Worm (Caenorhabditis elegans): Measurements from ENCODE around the gene fbxb-26.
A peak's percentile ranks its signal among the peaks of the same experiment; 100 is the strongest.

The fbxb-26 gene

DNA sequence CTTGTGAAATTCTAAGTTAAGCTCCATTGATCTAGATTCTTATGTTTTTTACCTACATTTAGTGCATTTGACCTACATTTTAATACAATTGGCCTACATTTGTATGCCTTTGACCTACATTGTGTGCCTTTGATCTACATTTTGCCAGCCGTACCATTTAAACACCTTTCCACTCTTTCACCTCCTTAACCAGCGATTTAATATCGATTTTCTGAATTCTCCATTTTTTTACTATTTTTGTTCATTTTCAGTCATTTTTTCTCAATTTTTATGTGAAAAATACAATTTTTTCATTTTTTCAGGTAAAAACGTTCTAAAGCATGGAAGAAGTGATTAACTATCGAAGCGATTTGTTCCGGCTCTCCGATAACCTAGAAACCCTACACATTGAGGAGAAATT lies 30.6 kb downstream of the fbxb-26 start, which contains the start of gene btb-7:
btb-7 (plus strand) TSS at position 301 of the 400 bp plus-strand sequence.
- no peak for TF ChIP-seq aly-1 (tag; optimal IDR thresholded peaks at IDR 0.05)
- no peak for TF ChIP-seq ceh-36 (tag; optimal IDR thresholded peaks at IDR 0.05)

DNA sequence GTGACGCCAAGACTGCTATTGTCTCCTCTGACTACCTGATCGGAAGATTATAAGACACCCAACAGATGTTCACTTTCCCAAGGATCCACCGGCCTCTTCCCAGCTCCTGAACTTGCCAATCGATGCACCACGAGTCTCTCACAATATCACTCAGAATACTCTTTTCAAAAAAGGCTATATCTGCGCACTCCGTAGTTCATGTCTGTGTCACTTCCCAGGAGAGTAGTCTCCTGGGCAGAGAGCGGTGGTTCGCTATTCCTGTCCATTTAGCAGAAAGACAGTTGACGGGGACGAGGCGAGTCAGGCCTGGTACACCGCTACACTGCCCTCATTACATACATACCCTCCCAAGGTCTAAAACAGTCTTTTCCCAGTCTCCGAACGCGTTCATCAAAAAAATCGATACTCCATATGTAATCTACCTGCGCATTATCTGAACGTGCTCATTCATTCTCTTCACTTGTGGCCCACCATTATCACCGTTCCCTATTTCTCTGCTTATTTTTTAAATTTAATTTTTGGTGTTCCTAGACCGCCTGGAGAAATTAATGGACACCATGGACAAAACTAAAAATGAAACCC lies 32.5 kb downstream of the fbxb-26 start, which contains the start of gene btb-6:
btb-6 (plus strand) TSS at position 532 of the 582 bp plus-strand sequence.
- TF ChIP-seq ceh-13 (GFP tag; optimal IDR thresholded peaks at IDR 0.05) (peak; percentile 1), tbx-37 (GFP tag; conservative IDR thresholded peaks at IDR 0.05) (no peak), ceh-36 (tag; optimal IDR thresholded peaks at IDR 0.05) (no peak), flt-1 (GFP tag; IDR thresholded peaks at IDR 0.05) (no peak), scrt-1 (GFP tag; IDR thresholded peaks at IDR 0.05) (no peak), aly-1 (tag; optimal IDR thresholded peaks at IDR 0.05) (no peak)

DNA sequence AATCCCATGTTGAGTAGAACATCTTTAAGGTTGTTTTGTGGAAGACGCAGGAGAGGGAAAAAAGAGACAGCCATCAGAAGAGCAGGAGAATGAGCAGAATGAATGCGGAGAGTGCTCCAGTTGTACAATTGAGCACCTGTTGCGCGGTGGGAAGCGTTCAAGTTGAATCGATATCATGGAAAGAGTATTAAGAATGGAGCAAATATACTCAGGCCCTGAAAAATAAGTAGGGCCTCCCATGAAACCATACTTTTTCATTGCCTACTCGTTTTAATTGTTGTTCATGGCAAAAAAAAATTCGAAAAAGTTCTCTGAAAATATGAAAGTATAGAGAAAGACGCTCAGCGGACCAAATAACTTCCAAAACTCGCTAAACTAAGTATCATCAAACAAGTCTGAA lies 36.8 kb downstream of the fbxb-26 start, which contains the start of gene fbxb-48:
fbxb-48 (minus strand) TSS at position 101 of the 400 bp plus-strand sequence.
- TF ChIP-seq ceh-36 (tag; optimal IDR thresholded peaks at IDR 0.05) (no peak), pes-1 (GFP tag; IDR thresholded peaks at IDR 0.05) (no peak), flt-1 (GFP tag; IDR thresholded peaks at IDR 0.05) (no peak), ets-7 (tag; optimal IDR thresholded peaks at IDR 0.05) (no peak), tbx-37 (GFP tag; conservative IDR thresholded peaks at IDR 0.05) (no peak), hmbx-1 (tag; optimal IDR thresholded peaks at IDR 0.05) (no peak), F13C5.2 (tag; optimal IDR thresholded peaks at IDR 0.05) (no peak), hnd-1 (tag; optimal IDR thresholded peaks at IDR 0.05) (no peak), sea-1 (GFP tag; conservative IDR thresholded peaks at IDR 0.05) (no peak), scrt-1 (GFP tag; IDR thresholded peaks at IDR 0.05) (no peak), hmg-4 (GFP tag; optimal IDR thresholded peaks at IDR 0.05) (no peak), B0310.2 (tag; optimal IDR thresholded peaks at IDR 0.05) (no peak), ceh-13 (GFP tag; optimal IDR thresholded peaks at IDR 0.05) (no peak), tbx-11 (GFP tag; IDR thresholded peaks at IDR 0.05) (no peak), tra-4 (tag; optimal IDR thresholded peaks at IDR 0.05) (no peak)

DNA sequence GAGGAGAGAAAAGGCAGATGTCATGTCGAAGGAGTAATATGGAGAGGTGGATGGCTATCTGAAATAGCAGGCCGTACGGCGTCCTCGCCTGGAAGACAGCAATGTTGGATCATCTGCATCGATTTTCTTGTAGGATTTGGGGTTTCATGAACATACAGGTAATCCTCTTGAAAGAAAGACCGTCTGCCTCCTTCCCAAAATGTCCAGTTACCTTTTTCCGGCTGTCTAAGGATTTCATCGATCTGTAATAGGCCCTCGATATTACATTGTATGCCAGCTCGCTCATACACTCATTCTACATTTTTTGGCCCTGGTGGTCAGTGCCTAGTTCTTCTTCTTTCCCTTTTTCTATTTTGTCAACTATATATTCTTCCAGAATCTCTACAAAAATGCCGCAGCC lies 40.1 kb downstream of the fbxb-26 start, which contains the start of the genes fbxb-5 and btb-8:
fbxb-5 (minus strand) TSS at position 101 of the 400 bp plus-strand sequence.
btb-8 (plus strand) TSS at position 377 of the 400 bp plus-strand sequence.
- TF ChIP-seq hnd-1 (tag; optimal IDR thresholded peaks at IDR 0.05): no peak
- TF ChIP-seq B0310.2 (tag; optimal IDR thresholded peaks at IDR 0.05): no peak
- no peak for TF ChIP-seq tbx-37 (GFP tag; conservative IDR thresholded peaks at IDR 0.05)
- TF ChIP-seq sea-1 (GFP tag; conservative IDR thresholded peaks at IDR 0.05): no peak
- no peak for TF ChIP-seq tbx-11 (GFP tag; IDR thresholded peaks at IDR 0.05)
- TF ChIP-seq aly-1 (tag; optimal IDR thresholded peaks at IDR 0.05): no peak
- TF ChIP-seq ceh-13 (GFP tag; optimal IDR thresholded peaks at IDR 0.05): no peak
- TF ChIP-seq pes-1 (GFP tag; IDR thresholded peaks at IDR 0.05): no peak
- no peak for TF ChIP-seq F13C5.2 (tag; optimal IDR thresholded peaks at IDR 0.05)
- no peak for TF ChIP-seq hmg-4 (GFP tag; optimal IDR thresholded peaks at IDR 0.05)
- no peak for TF ChIP-seq flt-1 (GFP tag; IDR thresholded peaks at IDR 0.05)
- no peak for TF ChIP-seq ama-1 (optimal IDR thresholded peaks at IDR 0.05)
- no peak for TF ChIP-seq scrt-1 (GFP tag; IDR thresholded peaks at IDR 0.05)
- TF ChIP-seq ets-7 (tag; optimal IDR thresholded peaks at IDR 0.05): no peak
- TF ChIP-seq tra-4 (tag; optimal IDR thresholded peaks at IDR 0.05): no peak
- TF ChIP-seq ceh-36 (tag; optimal IDR thresholded peaks at IDR 0.05): no peak
- TF ChIP-seq hmbx-1 (tag; optimal IDR thresholded peaks at IDR 0.05): no peak

DNA sequence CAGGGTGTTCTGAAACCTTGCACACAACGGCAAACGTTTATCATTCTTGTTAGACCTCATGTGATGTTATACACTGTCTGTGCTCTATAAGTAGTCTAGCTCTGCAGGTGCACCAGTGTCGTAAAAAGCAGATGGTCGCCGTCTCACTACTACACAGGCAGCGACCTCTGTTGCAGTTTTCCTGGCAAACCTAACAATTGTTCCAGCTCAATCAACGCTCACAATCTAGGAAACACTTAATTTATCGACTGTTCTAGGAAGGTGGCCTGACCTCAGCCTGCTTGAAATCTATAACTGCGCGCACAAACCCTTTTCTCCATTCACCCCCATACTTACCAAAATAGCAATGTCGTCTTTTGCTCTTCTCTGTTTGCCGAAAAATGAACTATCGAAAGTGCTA lies 42.0 kb downstream of the fbxb-26 start, which contains the start of gene fbxb-11:
fbxb-11 (plus strand) TSS at position 301 of the 400 bp plus-strand sequence.
- TF ChIP-seq ama-1 (optimal IDR thresholded peaks at IDR 0.05) (no peak), tbx-11 (GFP tag; IDR thresholded peaks at IDR 0.05) (no peak), sea-1 (GFP tag; conservative IDR thresholded peaks at IDR 0.05) (no peak), ets-7 (tag; optimal IDR thresholded peaks at IDR 0.05) (no peak), scrt-1 (GFP tag; IDR thresholded peaks at IDR 0.05) (no peak), hmg-4 (GFP tag; optimal IDR thresholded peaks at IDR 0.05) (no peak), ceh-36 (tag; optimal IDR thresholded peaks at IDR 0.05) (no peak), pes-1 (GFP tag; IDR thresholded peaks at IDR 0.05) (no peak), hnd-1 (tag; optimal IDR thresholded peaks at IDR 0.05) (no peak), tra-4 (tag; optimal IDR thresholded peaks at IDR 0.05) (no peak), B0310.2 (tag; optimal IDR thresholded peaks at IDR 0.05) (no peak), flt-1 (GFP tag; IDR thresholded peaks at IDR 0.05) (no peak), ceh-13 (GFP tag; optimal IDR thresholded peaks at IDR 0.05) (no peak)

DNA sequence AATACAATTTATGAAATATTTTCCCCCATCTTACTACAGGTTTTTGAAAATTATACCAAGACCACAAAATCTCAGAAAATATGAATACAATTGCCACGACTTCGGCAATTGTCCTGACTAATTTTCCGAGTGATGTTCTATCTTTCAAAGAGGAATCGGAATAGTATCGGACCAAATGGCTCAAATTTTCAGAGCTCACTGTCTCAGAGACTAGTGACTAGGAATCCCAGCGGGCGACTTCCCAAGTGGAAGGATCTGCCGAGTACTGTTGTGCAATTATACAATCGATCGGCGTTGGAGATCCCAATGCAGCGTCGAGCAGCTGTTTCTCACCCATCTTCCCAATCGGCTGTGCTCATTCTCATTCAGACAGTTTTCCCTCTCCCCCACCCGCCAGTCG lies 43.4 kb downstream of the fbxb-26 start, which contains the start of gene F45C12.17:
F45C12.17 (plus strand) TSS at position 377 of the 400 bp plus-strand sequence.
- TF ChIP-seq hnd-1 (tag; optimal IDR thresholded peaks at IDR 0.05): no peak
- no peak for TF ChIP-seq sea-1 (GFP tag; conservative IDR thresholded peaks at IDR 0.05)
- no peak for TF ChIP-seq aly-1 (tag; optimal IDR thresholded peaks at IDR 0.05)
- TF ChIP-seq tbx-37 (GFP tag; conservative IDR thresholded peaks at IDR 0.05): no peak
- no peak for TF ChIP-seq hmbx-1 (tag; optimal IDR thresholded peaks at IDR 0.05)
- TF ChIP-seq tra-4 (tag; optimal IDR thresholded peaks at IDR 0.05): no peak
- no peak for TF ChIP-seq ceh-13 (GFP tag; optimal IDR thresholded peaks at IDR 0.05)
- no peak for TF ChIP-seq tbx-11 (GFP tag; IDR thresholded peaks at IDR 0.05)
- TF ChIP-seq flt-1 (GFP tag; IDR thresholded peaks at IDR 0.05): no peak
- no peak for TF ChIP-seq scrt-1 (GFP tag; IDR thresholded peaks at IDR 0.05)
- no peak for TF ChIP-seq hmg-4 (GFP tag; optimal IDR thresholded peaks at IDR 0.05)
- no peak for TF ChIP-seq pes-1 (GFP tag; IDR thresholded peaks at IDR 0.05)
- TF ChIP-seq F13C5.2 (tag; optimal IDR thresholded peaks at IDR 0.05): no peak
- TF ChIP-seq ceh-36 (tag; optimal IDR thresholded peaks at IDR 0.05): no peak
- TF ChIP-seq ama-1 (optimal IDR thresholded peaks at IDR 0.05): no peak

DNA sequence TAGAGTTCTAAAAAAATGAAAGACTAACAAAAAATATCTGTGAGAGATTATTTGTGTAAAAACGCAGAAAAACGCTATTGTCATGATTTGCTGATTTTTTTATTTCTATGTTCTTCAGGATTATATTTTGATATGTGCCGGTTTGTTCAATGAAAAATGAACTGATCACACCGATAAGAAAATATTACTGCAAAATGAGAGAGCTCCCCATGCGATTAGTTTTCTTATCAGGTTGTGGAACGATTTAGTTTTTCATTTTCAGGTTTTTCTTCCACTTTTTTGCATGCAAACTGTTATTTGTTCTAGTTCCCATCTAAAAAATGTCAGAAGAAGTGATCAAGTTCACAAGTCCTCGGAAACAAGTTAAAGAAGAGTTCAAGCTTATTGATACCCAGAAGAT lies 45.9 kb downstream of the fbxb-26 start, which contains the start of gene btb-9:
btb-9 (plus strand) TSS at position 254 of the 400 bp plus-strand sequence.
- TF ChIP-seq tbx-11 (GFP tag; IDR thresholded peaks at IDR 0.05): no peak
- no peak for TF ChIP-seq hmg-4 (GFP tag; optimal IDR thresholded peaks at IDR 0.05)
- no peak for TF ChIP-seq hnd-1 (tag; optimal IDR thresholded peaks at IDR 0.05)
- no peak for TF ChIP-seq ceh-36 (tag; optimal IDR thresholded peaks at IDR 0.05)
- TF ChIP-seq ama-1 (optimal IDR thresholded peaks at IDR 0.05): no peak
- TF ChIP-seq tbx-37 (GFP tag; conservative IDR thresholded peaks at IDR 0.05): no peak
- no peak for TF ChIP-seq hmbx-1 (tag; optimal IDR thresholded peaks at IDR 0.05)
- TF ChIP-seq ets-7 (tag; optimal IDR thresholded peaks at IDR 0.05): no peak
- TF ChIP-seq ceh-13 (GFP tag; optimal IDR thresholded peaks at IDR 0.05): no peak
- TF ChIP-seq pes-1 (GFP tag; IDR thresholded peaks at IDR 0.05): no peak
- no peak for TF ChIP-seq B0310.2 (tag; optimal IDR thresholded peaks at IDR 0.05)
- TF ChIP-seq flt-1 (GFP tag; IDR thresholded peaks at IDR 0.05): no peak
- TF ChIP-seq F13C5.2 (tag; optimal IDR thresholded peaks at IDR 0.05): no peak
- no peak for TF ChIP-seq sea-1 (GFP tag; conservative IDR thresholded peaks at IDR 0.05)
- TF ChIP-seq scrt-1 (GFP tag; IDR thresholded peaks at IDR 0.05): no peak
- TF ChIP-seq aly-1 (tag; optimal IDR thresholded peaks at IDR 0.05): no peak
- TF ChIP-seq tra-4 (tag; optimal IDR thresholded peaks at IDR 0.05): no peak
